Worm (Caenorhabditis elegans): ENCODE results near the gene F28C1.3.

- TF ChIP-seq ceh-43 (GFP tag; optimal IDR thresholded peaks at IDR 0.05) (no peak), drap-1 (GFP tag; optimal IDR thresholded peaks at IDR 0.05) (no peak), hlh-1 (tag; optimal IDR thresholded peaks at IDR 0.05) (no peak), pha-4 (tag; optimal IDR thresholded peaks at IDR 0.05) (no peak), sptf-1 (tag; optimal IDR thresholded peaks at IDR 0.05) (no peak), snpc-4 (tag; optimal IDR thresholded peaks at IDR 0.05) (no peak), unc-62 (GFP tag; optimal IDR thresholded peaks at IDR 0.05) (no peak), lin-13 (tag; optimal IDR thresholded peaks at IDR 0.05) (no peak), nhr-2 (tag; optimal IDR thresholded peaks at IDR 0.05) (no peak), mep-1 (tag; optimal IDR thresholded peaks at IDR 0.05) (no peak), elt-1 (tag; optimal IDR thresholded peaks at IDR 0.05; ENCODE audit: borderline replicate concordance, insufficient read depth) (no peak), elt-3 (tag; optimal IDR thresholded peaks at IDR 0.05) (no peak)
Measured at ce11 chrV:12512773-12513172, 44.3 kb downstream of the F28C1.3 start, which contains the start of the genes T28H10.2 and lgmn-1.
